Fruit fly (Drosophila melanogaster) whole organism, pupa: Measurements from ENCODE around the gene cyr.

Experiments
- CG13204 ChIP-seq: fragments of 200-800 bp; sonication (Bioruptor generic); optimal IDR thresholded peaks from 2 replicates; lab custom pipeline; 2018; ENCODE audit warnings: missing biosample characterization, mild to moderate bottlenecking, missing genetic modification characterization, moderate library complexity
- CG15710 ChIP-seq: fragments of 200-800 bp; sonication (Bioruptor generic); optimal IDR thresholded peaks from 2 replicates; lab custom pipeline; 2018; ENCODE audit warnings: missing biosample characterization, mild to moderate bottlenecking, missing genetic modification characterization, moderate library complexity
- CG32121 ChIP-seq: fragments of 200-800 bp; sonication (Bioruptor generic); IDR thresholded peaks from 2 replicates; pipeline ENCODE4 v1.3.6; 2022; ENCODE audit warnings: missing biosample characterization, missing genetic modification characterization
- CG9948 ChIP-seq: fragments of 200-800 bp; sonication (Bioruptor generic); optimal IDR thresholded peaks from 2 replicates; lab custom pipeline; 2018; ENCODE audit warnings: missing biosample characterization, mild to moderate bottlenecking, missing genetic modification characterization, moderate library complexity
- EcR ChIP-seq: fragments of 200-800 bp; sonication (Bioruptor generic); optimal IDR thresholded peaks from 3 replicates; lab custom pipeline; 2019; ENCODE audit warnings: missing biosample characterization, missing genetic modification characterization, mild to moderate bottlenecking, moderate library complexity, missing genetic modification reagents
- Pif1A ChIP-seq: fragments of 200-800 bp; sonication (Bioruptor generic); optimal IDR thresholded peaks from 3 replicates; lab custom pipeline; 2016; ENCODE audit warnings: missing biosample characterization, missing genetic modification characterization
- gl ChIP-seq: fragments of 200-800 bp; sonication (Bioruptor generic); optimal IDR thresholded peaks from 2 replicates; lab custom pipeline; 2018; ENCODE audit warnings: missing biosample characterization, mild to moderate bottlenecking, missing genetic modification characterization

DNA sequence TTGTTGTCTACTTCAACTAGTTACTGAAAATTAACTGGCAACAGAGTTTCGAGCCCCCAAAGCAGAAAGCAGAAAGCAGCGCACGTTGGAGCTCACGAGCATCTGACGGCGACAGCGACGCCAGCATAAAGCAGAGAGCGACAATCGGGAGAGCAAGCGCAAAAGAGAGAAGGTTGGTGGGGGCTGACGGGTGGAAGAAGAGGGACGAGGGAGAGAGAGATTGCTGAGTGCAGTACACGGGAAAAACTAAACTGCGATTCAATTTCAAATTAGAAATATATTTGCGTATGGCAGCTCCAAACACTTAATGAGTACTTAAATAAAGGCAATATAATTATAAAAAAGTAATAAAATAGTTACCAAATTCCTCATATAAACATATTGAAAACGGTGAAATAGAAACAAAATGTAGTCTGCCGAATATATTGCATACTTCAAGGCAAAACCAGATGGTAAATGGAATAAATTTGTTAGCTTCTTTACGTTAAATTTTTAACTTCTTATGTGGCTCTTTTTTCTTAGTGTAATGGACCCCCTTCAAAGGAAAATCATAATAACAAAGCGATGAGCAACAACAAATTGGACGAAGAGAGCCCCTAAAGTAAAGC, 43.3 kb downstream of the cyr start:
- TF ChIP-seq EcR (GFP tag; lab: Kevin White, UChicago) (no peak), CG13204 (GFP tag; lab: Kevin White, UChicago) (peak; percentile 87), CG15710 (peak; percentile 97), Pif1A (peak; percentile 91), CG32121 (GFP tag; lab: Robert Waterston, UW) (peak; percentile 95), gl (tag; lab: Kevin White, UChicago) (peak; percentile 84), CG9948 (tag; lab: Kevin White, UChicago) (peak; percentile 95)
